Worm (Caenorhabditis elegans): ENCODE results near the gene K01D12.9.

The K01D12.9 gene

ce11 chrV:12446895-12447294 is 42.5 kb upstream of the K01D12.9 start, which contains the start of the genes pals-38 and C54D10.9:
Gene pals-38, minus strand, starts transcription at chrV:12446995.
Gene C54D10.9, plus strand, starts transcription at chrV:12447153.
- TF ChIP-seq lin-54 (GFP tag; optimal IDR thresholded peaks at IDR 0.05): no peak
- no peak for TF ChIP-seq egl-18 (GFP tag; IDR thresholded peaks at IDR 0.05)
- TF ChIP-seq B0019.2 (GFP tag; conservative IDR thresholded peaks at IDR 0.05): no peak

- TF ChIP-seq Y53F4B.3 (GFP tag; IDR thresholded peaks at IDR 0.05) (no peak), ztf-28 (GFP tag; IDR thresholded peaks at IDR 0.05) (no peak), attf-5 (GFP tag; optimal IDR thresholded peaks at IDR 0.05) (no peak), rec-8 (tag; optimal IDR thresholded peaks at IDR 0.05) (no peak), F23B12.7 (tag; optimal IDR thresholded peaks at IDR 0.05; ENCODE audit: insufficient read depth) (no peak), mel-28 (tag; optimal IDR thresholded peaks at IDR 0.05; ENCODE audit: borderline replicate concordance) (no peak), madf-3 (GFP tag; IDR thresholded peaks at IDR 0.05) (no peak), F10E7.11 (tag; optimal IDR thresholded peaks at IDR 0.05) (no peak), lsy-27 (tag; optimal IDR thresholded peaks at IDR 0.05; ENCODE audit: borderline replicate concordance, insufficient read depth) (no peak), B0261.1 (tag; optimal IDR thresholded peaks at IDR 0.05) (no peak), rcor-1 (GFP tag; IDR thresholded peaks at IDR 0.05) (no peak), lin-40 (tag; optimal IDR thresholded peaks at IDR 0.05) (no peak), die-1 (tag; optimal IDR thresholded peaks at IDR 0.05) (no peak)
These were observed 39.3 kb upstream of the K01D12.9 start, which contains the start of gene pals-39 for ce11 chrV:12443754-12444153. Gene pals-39, minus strand, starts transcription at chrV:12443854.

ce11 chrV:12441420-12441819 is 37.0 kb upstream of the K01D12.9 start, which contains the start of gene pals-37:
Gene pals-37, minus strand, starts transcription at chrV:12441520.
- TF ChIP-seq snpc-3.4 (tag; optimal IDR thresholded peaks at IDR 0.05): no peak
- no peak for TF ChIP-seq lin-40 (tag; optimal IDR thresholded peaks at IDR 0.05)
- no peak for TF ChIP-seq egrh-3 (GFP tag; IDR thresholded peaks at IDR 0.05)

- TF ChIP-seq F22D6.2 (tag; optimal IDR thresholded peaks at IDR 0.05): no peak
- TF ChIP-seq B0261.1 (tag; optimal IDR thresholded peaks at IDR 0.05): no peak
- no peak for TF ChIP-seq ceh-79 (tag; optimal IDR thresholded peaks at IDR 0.05)
- TF ChIP-seq madf-6 (GFP tag; IDR thresholded peaks at IDR 0.05): no peak
- TF ChIP-seq aptf-2 (GFP tag; conservative IDR thresholded peaks at IDR 0.05): no peak
These were observed 29.3 kb upstream of the K01D12.9 start, which contains the start of gene srh-25 for ce11 chrV:12433717-12434116. Gene srh-25, minus strand, starts transcription at chrV:12433817.

ce11 chrV:12433105-12433504 is 28.7 kb upstream of the K01D12.9 start:
- TF ChIP-seq ztf-28 (GFP tag; IDR thresholded peaks at IDR 0.05): no peak
- TF ChIP-seq F10E7.11 (tag; optimal IDR thresholded peaks at IDR 0.05): no peak
- no peak for TF ChIP-seq lsy-27 (tag; optimal IDR thresholded peaks at IDR 0.05; ENCODE audit: borderline replicate concordance, insufficient read depth)
- TF ChIP-seq T26A5.8 (tag; optimal IDR thresholded peaks at IDR 0.05): no peak
- no peak for TF ChIP-seq ztf-18 (tag; optimal IDR thresholded peaks at IDR 0.05)
- no peak for TF ChIP-seq ekl-4 (GFP tag; IDR thresholded peaks at IDR 0.05)
- no peak for TF ChIP-seq F57C9.4 (tag; optimal IDR thresholded peaks at IDR 0.05)
- no peak for TF ChIP-seq mel-28 (tag; optimal IDR thresholded peaks at IDR 0.05; ENCODE audit: borderline replicate concordance)
- no peak for TF ChIP-seq hrde-1 (tag; optimal IDR thresholded peaks at IDR 0.05; ENCODE audit: borderline replicate concordance)
- TF ChIP-seq C17E4.6 (GFP tag; IDR thresholded peaks at IDR 0.05): no peak
- no peak for TF ChIP-seq F52B5.7 (tag; optimal IDR thresholded peaks at IDR 0.05)
- TF ChIP-seq mes-4 (tag; optimal IDR thresholded peaks at IDR 0.05): no peak
- no peak for TF ChIP-seq ceh-40 (GFP tag; IDR thresholded peaks at IDR 0.05)
- TF ChIP-seq tbp1 (GFP tag; optimal IDR thresholded peaks at IDR 0.05): no peak
- no peak for TF ChIP-seq F55B11.4 (tag; optimal IDR thresholded peaks at IDR 0.05; ENCODE audit: borderline replicate concordance, insufficient read depth)
- TF ChIP-seq Y53F4B.3 (GFP tag; IDR thresholded peaks at IDR 0.05): no peak
